Worm (Caenorhabditis elegans): ENCODE results near the gene rbc-2.
A peak's percentile ranks its signal among the peaks of the same experiment; 100 is the strongest.

rbc-2 gene

ce11 chrIII:2549620-2550019 lies 21.1 kb upstream of the rbc-2 start, which contains the start of gene feh-1:
Gene feh-1, plus strand, starts transcription at chrIII:2549920.
- TF ChIP-seq skn-1 (tag; optimal IDR thresholded peaks at IDR 0.05), result no peak
- TF ChIP-seq hlh-4 (tag; optimal IDR thresholded peaks at IDR 0.05), result no peak
- no peak for TF ChIP-seq alr-1 (tag; optimal IDR thresholded peaks at IDR 0.05; ENCODE audit: borderline replicate concordance)
- TF ChIP-seq lsy-2 (tag; optimal IDR thresholded peaks at IDR 0.05), result no peak
- TF ChIP-seq nhr-11 (tag; optimal IDR thresholded peaks at IDR 0.05), result no peak
- no peak for TF ChIP-seq nhr-47 (tag; optimal IDR thresholded peaks at IDR 0.05)

ce11 chrIII:2546298-2546697 lies 17.8 kb upstream of the rbc-2 start:
- no peak for TF ChIP-seq nhr-76 (tag; optimal IDR thresholded peaks at IDR 0.05)
- TF ChIP-seq ets-5 (GFP tag; IDR thresholded peaks at IDR 0.05), result no peak
- no peak for TF ChIP-seq nhr-12 (tag; optimal IDR thresholded peaks at IDR 0.05)
- TF ChIP-seq dsc-1 (tag; optimal IDR thresholded peaks at IDR 0.05), result no peak
- TF ChIP-seq alr-1 (tag; optimal IDR thresholded peaks at IDR 0.05; ENCODE audit: borderline replicate concordance), result no peak
- no peak for TF ChIP-seq pqm-1 (tag; optimal IDR thresholded peaks at IDR 0.05)
- TF ChIP-seq lin-13 (GFP tag; optimal IDR thresholded peaks at IDR 0.05), result no peak
- TF ChIP-seq mdl-1 (tag; optimal IDR thresholded peaks at IDR 0.05), result no peak
- TF ChIP-seq vab-15 (tag; optimal IDR thresholded peaks at IDR 0.05), result no peak
- TF ChIP-seq lin-14 (GFP tag; optimal IDR thresholded peaks at IDR 0.05), result no peak
- TF ChIP-seq sox-4 (tag; optimal IDR thresholded peaks at IDR 0.05), result no peak
- no peak for TF ChIP-seq nhr-20 (tag; optimal IDR thresholded peaks at IDR 0.05)
- TF ChIP-seq Y116A8C.19 (tag; optimal IDR thresholded peaks at IDR 0.05; ENCODE audit: borderline replicate concordance), result no peak
- TF ChIP-seq ces-1 (GFP tag; optimal IDR thresholded peaks at IDR 0.05), result no peak
- TF ChIP-seq sptf-1 (tag; optimal IDR thresholded peaks at IDR 0.05), result no peak
- TF ChIP-seq nhr-85 (tag), result no peak
- no peak for TF ChIP-seq hlh-4 (tag; optimal IDR thresholded peaks at IDR 0.05)
- TF ChIP-seq egl-27 (tag; optimal IDR thresholded peaks at IDR 0.05), result no peak
- TF ChIP-seq pag-3 (tag; optimal IDR thresholded peaks at IDR 0.05; ENCODE audit: borderline replicate concordance, insufficient read depth), result no peak

DNA sequence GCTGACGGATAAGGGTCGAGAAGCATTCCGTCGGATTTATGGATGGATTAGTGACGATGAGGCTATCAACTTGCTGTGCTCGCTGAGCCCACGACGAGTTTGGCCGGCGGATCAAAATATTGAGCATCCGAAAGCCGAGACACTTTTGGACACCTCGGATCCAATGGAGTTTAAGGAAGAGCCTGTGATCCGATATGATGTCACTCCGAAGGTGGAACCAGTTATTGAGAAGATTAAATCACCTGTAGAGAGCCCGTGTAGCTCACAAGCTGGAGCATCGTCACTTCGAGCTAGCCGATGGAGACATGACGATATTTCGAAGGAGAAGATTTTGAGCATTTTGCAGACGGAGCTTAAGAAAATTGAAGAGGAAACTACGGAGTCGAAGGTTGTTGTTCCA lies 12.0 kb upstream of the rbc-2 start:
- TF ChIP-seq C04F5.9 (tag; optimal IDR thresholded peaks at IDR 0.05), result no peak
- TF ChIP-seq aha-1 (tag; optimal IDR thresholded peaks at IDR 0.05), result no peak
- TF ChIP-seq nhr-19 (GFP tag; conservative IDR thresholded peaks at IDR 0.05), result no peak
- TF ChIP-seq F16B12.6 (tag; optimal IDR thresholded peaks at IDR 0.05), result no peak
- TF ChIP-seq ama-1 (optimal IDR thresholded peaks at IDR 0.05), result no peak
- no peak for TF ChIP-seq nhr-76 (tag; optimal IDR thresholded peaks at IDR 0.05)
- no peak for TF ChIP-seq ceh-88 (GFP tag; IDR thresholded peaks at IDR 0.05)
- no peak for TF ChIP-seq nhr-84 (tag; optimal IDR thresholded peaks at IDR 0.05)
- TF ChIP-seq pag-3 (tag; optimal IDR thresholded peaks at IDR 0.05; ENCODE audit: borderline replicate concordance, insufficient read depth), result no peak
- TF ChIP-seq lin-39 (tag; optimal IDR thresholded peaks at IDR 0.05), result no peak
- TF ChIP-seq zag-1 (tag; optimal IDR thresholded peaks at IDR 0.05), result no peak

DNA sequence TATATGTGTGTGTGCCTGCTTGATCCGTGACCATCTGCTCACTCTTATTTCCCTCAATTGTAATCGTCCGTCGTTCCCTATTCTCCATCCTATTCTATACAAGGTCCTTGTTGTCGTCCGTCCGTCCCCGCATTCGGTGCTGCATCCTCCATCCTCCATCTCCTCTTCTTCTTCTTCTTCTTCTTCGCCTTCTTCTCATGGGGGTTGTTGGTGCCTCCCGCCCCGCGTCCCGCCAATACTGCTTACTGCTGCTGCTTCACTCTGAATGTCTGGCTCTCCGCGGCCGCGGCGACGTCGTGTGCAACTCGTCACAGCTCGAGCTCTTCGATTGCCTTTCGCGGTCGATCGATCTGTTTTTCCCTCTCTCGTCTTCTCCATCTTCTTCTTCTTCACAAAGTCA lies 6.6 kb upstream of the rbc-2 start:
- TF ChIP-seq nhr-20 (tag; optimal IDR thresholded peaks at IDR 0.05) (no peak), lin-14 (GFP tag; optimal IDR thresholded peaks at IDR 0.05) (peak; percentile 80), nhr-76 (tag; optimal IDR thresholded peaks at IDR 0.05) (no peak), mdl-1 (tag; optimal IDR thresholded peaks at IDR 0.05) (no peak), C34B4.2 (tag; optimal IDR thresholded peaks at IDR 0.05) (no peak), efl-1 (optimal IDR thresholded peaks at IDR 0.05) (peak in 1 of 2 experiments; percentile 14), efl-1 (GFP tag; optimal IDR thresholded peaks at IDR 0.05 in 1 of 2) (no peak), jun-1 (tag; optimal IDR thresholded peaks at IDR 0.05) (no peak), nhr-85 (tag) (no peak), nhr-11 (tag; optimal IDR thresholded peaks at IDR 0.05) (no peak), hpl-2 (GFP tag; optimal IDR thresholded peaks at IDR 0.05) (no peak), pqm-1 (tag; optimal IDR thresholded peaks at IDR 0.05) (no peak), swsn-7 (tag; optimal IDR thresholded peaks at IDR 0.05) (peak; percentile 45), ztf-4 (tag; optimal IDR thresholded peaks at IDR 0.05) (no peak), lin-39 (tag; optimal IDR thresholded peaks at IDR 0.05) (no peak), blmp-1 (tag; optimal IDR thresholded peaks at IDR 0.05) (no peak), lsy-2 (tag; optimal IDR thresholded peaks at IDR 0.05) (peak in 1 of 2 experiments; percentile 7), fos-1 (tag; optimal IDR thresholded peaks at IDR 0.05) (no peak), lin-35 (GFP tag; optimal IDR thresholded peaks at IDR 0.05) (peak in 1 of 2 experiments; percentile 26), ceh-82 (tag; optimal IDR thresholded peaks at IDR 0.05) (peak in 2 of 3 experiments; percentile 9 to 61), fkh-4 (tag; optimal IDR thresholded peaks at IDR 0.05; ENCODE audit: borderline replicate concordance) (no peak), unc-86 (tag; optimal IDR thresholded peaks at IDR 0.05) (peak; percentile 45), ceh-88 (GFP tag; IDR thresholded peaks at IDR 0.05) (no peak), fkh-10 (GFP tag; optimal IDR thresholded peaks at IDR 0.05) (peak; percentile 53), ceh-8 (GFP tag; optimal IDR thresholded peaks at IDR 0.05) (no peak), mab-9 (GFP tag; IDR thresholded peaks at IDR 0.05) (peak; percentile 14; the same call in 1 of the 2 replicates)
